Worm (Caenorhabditis elegans) whole organism, young adult: ENCODE data around the gene C50C3.1.

Experiments
- ama-1 ChIP-seq, 3 experiments: fragments of 150-350 bp in 1 of 3; sonication (generic microtip) in 2 of 3; optimal IDR thresholded peaks; 2 replicates each; lab custom pipeline; 2014 to 2018; ENCODE audit warnings: missing biosample characterization in 2 of 3, missing genetic modification characterization in 2 of 3, missing genetic modification reagents in 2 of 3
- chd-7 ChIP-seq: sonication (generic microtip); optimal IDR thresholded peaks from 2 replicates; lab custom pipeline; 2016; ENCODE audit warnings: mild to moderate bottlenecking, missing genetic modification characterization, moderate library complexity, missing compliant biosample characterization
- hmg-20 ChIP-seq: fragments of 200-800 bp; sonication (Bioruptor generic); IDR thresholded peaks from 2 replicates; pipeline ENCODE4 v1.3.6; 2022; ENCODE audit warnings: missing genetic modification reagents, missing genetic modification characterization, missing compliant biosample characterization
- ztf-22 ChIP-seq: fragments of 200-800 bp; sonication (Bioruptor generic); optimal IDR thresholded peaks from 2 replicates; lab custom pipeline; 2018; ENCODE audit warnings: mild to moderate bottlenecking, missing genetic modification characterization, moderate library complexity, missing compliant biosample characterization

DNA sequence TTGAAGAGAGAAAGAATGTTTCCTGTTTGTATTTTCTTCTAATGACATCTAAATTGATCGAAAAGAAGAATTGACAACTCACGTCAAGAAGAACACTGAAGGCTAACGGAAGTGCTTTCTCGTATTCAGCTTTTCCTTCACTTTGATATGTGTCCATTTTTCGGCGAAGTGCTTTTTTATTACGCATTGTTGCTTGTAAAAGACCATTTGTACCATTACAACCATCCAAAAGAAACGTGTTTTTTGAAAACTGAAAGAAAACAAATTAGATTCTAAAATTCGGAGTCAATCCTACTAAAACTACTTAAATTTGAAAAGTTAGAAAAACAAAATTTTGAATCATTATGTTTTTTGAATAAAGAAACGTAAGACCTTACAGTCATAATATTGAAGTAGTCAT lies 7.3 kb downstream of the C50C3.1 start:
- TF ChIP-seq hmg-20, result no peak
- no peak for TF ChIP-seq ama-1 (optimal IDR thresholded peaks at IDR 0.05; lab: Kevin White, UChicago)
- TF ChIP-seq ama-1 (GFP tag; optimal IDR thresholded peaks at IDR 0.05; lab: Kevin White, UChicago), result no peak
- no peak for TF ChIP-seq chd-7 (tag; lab: Kevin White, UChicago)
- no peak for TF ChIP-seq ztf-22
